Fruit fly (Drosophila melanogaster) Kc167 (cell line): ENCODE results near the gene Pi3K68D.

Experiments used
- Myc ChIP-seq: fragments of >200 bp; optimal IDR thresholded peaks from 2 replicates; lab custom pipeline; 2017; ENCODE audit warnings: missing external identifiers
- Sin3A ChIP-seq: fragments of >200 bp; optimal IDR thresholded peaks from 2 replicates; lab custom pipeline; 2018; ENCODE audit warnings: missing external identifiers
- h ChIP-seq: fragments of >200 bp; optimal IDR thresholded peaks from 3 replicates; lab custom pipeline; 2018; ENCODE audit warnings: missing external identifiers
- insv ChIP-seq: fragments of >200 bp; optimal IDR thresholded peaks from 3 replicates; lab custom pipeline; 2018; ENCODE audit warnings: missing external identifiers
- psq ChIP-seq: fragments of >200 bp; optimal IDR thresholded peaks from 2 replicates; lab custom pipeline; 2017; ENCODE audit warnings: missing external identifiers
- ttk ChIP-seq: sonication (Bioruptor generic); optimal IDR thresholded peaks from 2 replicates; lab custom pipeline; 2017; ENCODE audit warnings: missing external identifiers

Gene Pi3K68D

dm6 chr3L:11789773-11790172, at the start of gene Pi3K68D:
Gene Pi3K68D (minus strand): TSS chr3L:11790013.
- TF ChIP-seq insv (lab: Kevin White, UChicago), result no peak
- no peak for TF ChIP-seq psq
- TF ChIP-seq Sin3A (lab: Kevin White, UChicago), result no peak
- no peak for TF ChIP-seq Myc (lab: Kevin White, UChicago)
- TF ChIP-seq h (lab: Kevin White, UChicago), result no peak
- TF ChIP-seq ttk (lab: Kevin White, UChicago), result no peak

- TF ChIP-seq insv (lab: Kevin White, UChicago) (no peak), ttk (lab: Kevin White, UChicago) (no peak), psq (no peak), h (lab: Kevin White, UChicago) (no peak), Myc (lab: Kevin White, UChicago) (no peak), Sin3A (lab: Kevin White, UChicago) (no peak)
Measured at dm6 chr3L:11836575-11837077, 46.8 kb upstream of the Pi3K68D start, which contains the start of gene CG43064. Gene CG43064 (minus strand): TSS chr3L:11836721.

- TF ChIP-seq Myc (lab: Kevin White, UChicago) (no peak), psq (no peak), Sin3A (lab: Kevin White, UChicago) (no peak), h (lab: Kevin White, UChicago) (no peak), ttk (lab: Kevin White, UChicago) (no peak), insv (lab: Kevin White, UChicago) (no peak)
Measured at dm6 chr3L:11833296-11833717, 43.5 kb upstream of the Pi3K68D start, which contains the start of gene CycA. Gene CycA (minus strand): TSS chr3L:11833578.

dm6 chr3L:11832360-11833295, 42.8 kb upstream of the Pi3K68D start:
- TF ChIP-seq h (lab: Kevin White, UChicago) (no peak), insv (lab: Kevin White, UChicago) (no peak), Myc (lab: Kevin White, UChicago) (no peak), Sin3A (lab: Kevin White, UChicago) (no peak), ttk (lab: Kevin White, UChicago) (no peak), psq (no peak)

dm6 chr3L:11831199-11831598, 41.4 kb upstream of the Pi3K68D start:
- TF ChIP-seq Myc (lab: Kevin White, UChicago), result no peak
- TF ChIP-seq h (lab: Kevin White, UChicago), result no peak
- TF ChIP-seq ttk (lab: Kevin White, UChicago), result no peak
- TF ChIP-seq insv (lab: Kevin White, UChicago), result no peak
- no peak for TF ChIP-seq psq
- TF ChIP-seq Sin3A (lab: Kevin White, UChicago), result no peak

dm6 chr3L:11828730-11829129, 38.9 kb upstream of the Pi3K68D start, which contains the start of gene CG7264:
Gene CG7264 (plus strand): TSS chr3L:11829030.
- TF ChIP-seq psq (no peak), Myc (lab: Kevin White, UChicago) (no peak), Sin3A (lab: Kevin White, UChicago) (no peak), ttk (lab: Kevin White, UChicago) (no peak), h (lab: Kevin White, UChicago) (no peak), insv (lab: Kevin White, UChicago) (no peak)

dm6 chr3L:11825560-11826153, 35.8 kb upstream of the Pi3K68D start, which contains the start of gene CG32095:
Gene CG32095 (minus strand): TSS chr3L:11825732.
- no peak for TF ChIP-seq insv (lab: Kevin White, UChicago)
- TF ChIP-seq Myc (lab: Kevin White, UChicago), result no peak
- TF ChIP-seq psq, result no peak
- no peak for TF ChIP-seq h (lab: Kevin White, UChicago)
- no peak for TF ChIP-seq Sin3A (lab: Kevin White, UChicago)
- no peak for TF ChIP-seq ttk (lab: Kevin White, UChicago)

dm6 chr3L:11822446-11823334, 32.9 kb upstream of the Pi3K68D start, which contains the start of gene RpL10Ab:
Gene RpL10Ab (plus strand): TSS chr3L:11822851.
- TF ChIP-seq psq (no peak), insv (lab: Kevin White, UChicago) (no peak), Sin3A (lab: Kevin White, UChicago) (no peak), Myc (lab: Kevin White, UChicago) (no peak), h (lab: Kevin White, UChicago) (no peak), ttk (lab: Kevin White, UChicago) (no peak)

dm6 chr3L:11821723-11822445, 32.1 kb upstream of the Pi3K68D start, which contains the start of the genes CG11597 and CG5946:
Gene CG11597 (minus strand): TSS chr3L:11822275.
Gene CG5946 (minus strand): TSS chr3L:11822275.
- TF ChIP-seq Sin3A (lab: Kevin White, UChicago) (no peak), h (lab: Kevin White, UChicago) (no peak), psq (no peak), Myc (lab: Kevin White, UChicago) (no peak), insv (lab: Kevin White, UChicago) (no peak), ttk (lab: Kevin White, UChicago) (no peak)
